Fruit fly (Drosophila melanogaster): Measurements from ENCODE around the gene CG15537.

Gene CG15537

dm6 chr3R:30391098-30391497 lies 52.3 kb downstream of the CG15537 start:
- TF ChIP-seq Hr38 (GFP tag; optimal IDR thresholded peaks at IDR 0.05) (no peak), fkh (GFP tag; optimal IDR thresholded peaks at IDR 0.05) (no peak), svp (GFP tag) (peak; percentile 57), Blimp-1 (GFP tag; optimal IDR thresholded peaks at IDR 0.05) (no peak), Sox15 (GFP tag; optimal IDR thresholded peaks at IDR 0.05) (no peak), Eip93F (GFP tag; optimal IDR thresholded peaks at IDR 0.05) (no peak), fd59A (GFP tag; optimal IDR thresholded peaks at IDR 0.05) (no peak), vri (GFP tag; optimal IDR thresholded peaks at IDR 0.05) (peak; percentile 82), acj6 (GFP tag; optimal IDR thresholded peaks at IDR 0.05) (no peak), CG6792 (GFP tag; optimal IDR thresholded peaks at IDR 0.05) (no peak), CG8119 (GFP tag; IDR thresholded peaks at IDR 0.05) (0 out of 3 replicates have a peak, but pooled peaks have one; percentile 28)

- TF ChIP-seq spab (GFP tag; optimal IDR thresholded peaks at IDR 0.05) (no peak), dac (GFP tag; optimal IDR thresholded peaks at IDR 0.05) (no peak), Ets21C (GFP tag; optimal IDR thresholded peaks at IDR 0.05) (no peak), svp (GFP tag) (peak; percentile 25), fkh (GFP tag; optimal IDR thresholded peaks at IDR 0.05) (peak; percentile 30), Eip78C (GFP tag) (peak; percentile 43)
Observed at dm6 chr3R:30390304-30390703, 53.1 kb downstream of the CG15537 start.

dm6 chr3R:30389096-30389495 lies 54.3 kb downstream of the CG15537 start:
- TF ChIP-seq Eip93F (GFP tag; optimal IDR thresholded peaks at IDR 0.05) (peak; percentile 17), ss (GFP tag; optimal IDR thresholded peaks at IDR 0.05) (peak in 1 of 2 experiments; percentile 8), dsx (GFP tag; optimal IDR thresholded peaks at IDR 0.05; ENCODE audit: poor library complexity, severe bottlenecking) (peak; percentile 13), CG15336 (GFP tag; IDR thresholded peaks at IDR 0.05) (no peak)

dm6 chr3R:30388215-30388871 lies 55.1 kb downstream of the CG15537 start:
- TF ChIP-seq esn (GFP tag; optimal IDR thresholded peaks at IDR 0.05): peak; percentile 99
- peak; percentile 96 for TF ChIP-seq OdsH (GFP tag; optimal IDR thresholded peaks at IDR 0.05)
- peak; percentile 93 for TF ChIP-seq Blimp-1 (GFP tag; optimal IDR thresholded peaks at IDR 0.05)
- TF ChIP-seq acj6 (GFP tag; optimal IDR thresholded peaks at IDR 0.05): peak; percentile 97
- TF ChIP-seq CG10631 (GFP tag; optimal IDR thresholded peaks at IDR 0.05): peak; percentile 97
- peak; percentile 93 for TF ChIP-seq Lpt (GFP tag; optimal IDR thresholded peaks at IDR 0.05)
- TF ChIP-seq Sox14 (GFP tag; optimal IDR thresholded peaks at IDR 0.05): peak; percentile 96
- TF ChIP-seq CG15336 (GFP tag; IDR thresholded peaks at IDR 0.05): peak; percentile 84
- TF ChIP-seq Eip75B (GFP tag; optimal IDR thresholded peaks at IDR 0.05): peak; percentile 98
- TF ChIP-seq Sox102F (GFP tag; optimal IDR thresholded peaks at IDR 0.05): peak; percentile 94
- TF ChIP-seq vri (GFP tag; optimal IDR thresholded peaks at IDR 0.05): peak; percentile 89
- peak; percentile 97 for TF ChIP-seq pdm3 (GFP tag; optimal IDR thresholded peaks at IDR 0.05)
- peak; percentile 98 for TF ChIP-seq Hr39 (GFP tag; optimal IDR thresholded peaks at IDR 0.05)
- peak; percentile 93 for TF ChIP-seq CG16779 (tag; optimal IDR thresholded peaks at IDR 0.05)
- peak; percentile 98 for TF ChIP-seq CG6792 (GFP tag; optimal IDR thresholded peaks at IDR 0.05)
- peak; percentile 95 for TF ChIP-seq CG11902 (GFP tag; optimal IDR thresholded peaks at IDR 0.05)
- peak; percentile 68 for TF ChIP-seq fd85E (GFP tag; optimal IDR thresholded peaks at IDR 0.05)
- TF ChIP-seq dsx (GFP tag; optimal IDR thresholded peaks at IDR 0.05; ENCODE audit: poor library complexity, severe bottlenecking): peak; percentile 83
- peak; percentile 96 for TF ChIP-seq cyc (GFP tag; optimal IDR thresholded peaks at IDR 0.05)
- peak; percentile 90 for TF ChIP-seq CG1621 (tag; optimal IDR thresholded peaks at IDR 0.05)
- TF ChIP-seq CG31627 (GFP tag; optimal IDR thresholded peaks at IDR 0.05): peak; percentile 98
- peak; percentile 95 to 98 for TF ChIP-seq ss (GFP tag; optimal IDR thresholded peaks at IDR 0.05)
- TF ChIP-seq Eip78C (GFP tag): peak; percentile 99
- peak; percentile 95 for TF ChIP-seq achi (GFP tag; optimal IDR thresholded peaks at IDR 0.05)
- peak; percentile 98 for TF ChIP-seq spab (GFP tag; optimal IDR thresholded peaks at IDR 0.05)
- TF ChIP-seq net (GFP tag; optimal IDR thresholded peaks at IDR 0.05): peak; percentile 98
- TF ChIP-seq Hr38 (GFP tag; optimal IDR thresholded peaks at IDR 0.05): peak; percentile 46
- TF ChIP-seq CG11294 (GFP tag; IDR thresholded peaks at IDR 0.05): peak; percentile 85
- TF ChIP-seq Met (GFP tag; optimal IDR thresholded peaks at IDR 0.05): peak; percentile 96
- peak; percentile 82 to 99 for TF ChIP-seq salr (GFP tag; optimal IDR thresholded peaks at IDR 0.05)
- TF ChIP-seq Ets21C (GFP tag; optimal IDR thresholded peaks at IDR 0.05): peak; percentile 96
- peak; percentile 93 for TF ChIP-seq dac (GFP tag; optimal IDR thresholded peaks at IDR 0.05)
- TF ChIP-seq CG8319 (GFP tag; optimal IDR thresholded peaks at IDR 0.05): peak; percentile 97
- TF ChIP-seq Hr4 (GFP tag; optimal IDR thresholded peaks at IDR 0.05): peak; percentile 96
- peak; percentile 96 for TF ChIP-seq CG34406 (GFP tag; optimal IDR thresholded peaks at IDR 0.05)
- peak; percentile 98 for TF ChIP-seq CG6808 (GFP tag; optimal IDR thresholded peaks at IDR 0.05)

All from whole organism, prepupa.